Fruit fly (Drosophila melanogaster) whole organism, embryonic: Measurements from ENCODE around the gene CG12811.
A peak's percentile ranks its signal among the peaks of the same experiment; 100 is the strongest.

Source experiments
- Bdp1 ChIP-seq: fragments of 200-800 bp; sonication (Bioruptor generic); optimal IDR thresholded peaks from 3 replicates; lab custom pipeline; 2016; ENCODE audit warnings: missing biosample characterization, missing genetic modification characterization
- CG11560 ChIP-seq: fragments of 200-800 bp; sonication (Bioruptor generic); IDR thresholded peaks from 3 replicates; pipeline ENCODE4 v1.3.6; 2022; ENCODE audit warnings: missing biosample characterization, missing genetic modification characterization
- CG12071 ChIP-seq: fragments of 200-800 bp; sonication (Bioruptor generic); optimal IDR thresholded peaks from 3 replicates; lab custom pipeline; 2018; ENCODE audit warnings: missing biosample characterization, mild to moderate bottlenecking, missing genetic modification characterization
- CG14965 ChIP-seq: fragments of 200-800 bp; sonication (Bioruptor generic); optimal IDR thresholded peaks from 2 replicates; lab custom pipeline; 2016; ENCODE audit warnings: missing biosample characterization, missing genetic modification characterization, borderline replicate concordance
- CG15073 ChIP-seq: fragments of 200-800 bp; sonication (Bioruptor generic); optimal IDR thresholded peaks from 2 replicates; lab custom pipeline; 2016; ENCODE audit warnings: missing biosample characterization, missing genetic modification characterization
- CG15514 ChIP-seq: fragments of 200-800 bp; sonication (Bioruptor generic); optimal IDR thresholded peaks from 3 replicates; lab custom pipeline; 2017; ENCODE audit warnings: missing biosample characterization, missing genetic modification characterization, mild to moderate bottlenecking, moderate library complexity, missing genetic modification reagents
- CG15696 ChIP-seq: fragments of 200-800 bp; sonication (Bioruptor generic); optimal IDR thresholded peaks from 2 replicates; lab custom pipeline; 2019; ENCODE audit warnings: missing biosample characterization, mild to moderate bottlenecking, missing genetic modification characterization, moderate library complexity
- CG17361 ChIP-seq: fragments of 200-800 bp; sonication (Bioruptor generic); IDR thresholded peaks from 3 replicates; pipeline ENCODE4 v1.3.6; 2022; ENCODE audit warnings: missing biosample characterization, missing genetic modification characterization
- CG17802 ChIP-seq: fragments of 200-800 bp; sonication (Bioruptor generic); optimal IDR thresholded peaks from 2 replicates; lab custom pipeline; 2018; ENCODE audit warnings: missing biosample characterization, mild to moderate bottlenecking, missing genetic modification characterization, moderate library complexity
- CG17912 ChIP-seq: fragments of 200-800 bp; sonication (Bioruptor generic); optimal IDR thresholded peaks from 2 replicates; lab custom pipeline; 2018; ENCODE audit warnings: missing biosample characterization, mild to moderate bottlenecking, missing genetic modification characterization
- CG2129 ChIP-seq: fragments of 200-800 bp; sonication (Bioruptor generic); IDR thresholded peaks from 2 replicates; pipeline ENCODE4 v1.3.6; 2022; ENCODE audit warnings: missing biosample characterization, missing genetic modification characterization; ENCODE audit not compliant: partially characterized antibody
- CG2889 ChIP-seq: fragments of 200-800 bp; sonication (Bioruptor generic); IDR thresholded peaks from 3 replicates; pipeline ENCODE4 v1.3.6; 2022; ENCODE audit warnings: missing biosample characterization, missing genetic modification characterization
- CG31224 ChIP-seq: fragments of 200-800 bp; sonication (Bioruptor generic); IDR thresholded peaks from 2 replicates; pipeline ENCODE4 v1.3.6; 2022; ENCODE audit warnings: missing biosample characterization, missing genetic modification characterization
- CG6689 ChIP-seq: fragments of 200-800 bp; sonication (Bioruptor generic); IDR thresholded peaks from 2 replicates; pipeline ENCODE4 v1.3.6; 2022; ENCODE audit warnings: missing biosample characterization, missing genetic modification characterization
- CG9437 ChIP-seq: fragments of 200-800 bp; sonication (Bioruptor generic); optimal IDR thresholded peaks from 2 replicates; lab custom pipeline; 2018; ENCODE audit warnings: missing biosample characterization, mild to moderate bottlenecking, missing genetic modification characterization
- CG9797 ChIP-seq: fragments of 200-800 bp; sonication (Bioruptor generic); optimal IDR thresholded peaks from 3 replicates; lab custom pipeline; 2018; ENCODE audit warnings: missing biosample characterization, mild to moderate bottlenecking, missing genetic modification characterization
- CG9932 ChIP-seq: fragments of 200-800 bp; sonication (Bioruptor generic); IDR thresholded peaks from 2 replicates; pipeline ENCODE4 v1.3.6; 2022; ENCODE audit warnings: missing biosample characterization, missing genetic modification characterization
- CkIIα-i1 ChIP-seq: fragments of 200-800 bp; sonication (Bioruptor generic); IDR thresholded peaks from 2 replicates; pipeline ENCODE4 v1.3.6; 2022; ENCODE audit warnings: missing biosample characterization, missing genetic modification characterization
- D19B ChIP-seq: fragments of 200-800 bp; sonication (Bioruptor generic); optimal IDR thresholded peaks from 2 replicates; lab custom pipeline; 2017; ENCODE audit warnings: missing biosample characterization, mild to moderate bottlenecking, missing genetic modification characterization
- Dad ChIP-seq: fragments of 200-800 bp; sonication (Bioruptor generic); optimal IDR thresholded peaks from 3 replicates; lab custom pipeline; 2016; ENCODE audit warnings: missing biosample characterization, missing genetic modification characterization
- Dip3 ChIP-seq: fragments of 200-800 bp; sonication (Bioruptor generic); optimal IDR thresholded peaks from 3 replicates; lab custom pipeline; 2016; ENCODE audit warnings: missing biosample characterization, missing genetic modification characterization
- Eip74EF ChIP-seq, 2 experiments: fragments of 200-800 bp in 1 of 2; fragments of >200 bp in 1 of 2; sonication (Bioruptor generic) in 1 of 2; optimal IDR thresholded peaks; 2 replicates each; lab custom pipeline; 2017 to 2019; ENCODE audit warnings: missing biosample characterization in 2 of 2, missing genetic modification characterization in 2 of 2, mild to moderate bottlenecking in 1 of 2, moderate library complexity in 1 of 2
- HLH54F ChIP-seq: fragments of 200-800 bp; sonication (Bioruptor generic); optimal IDR thresholded peaks from 3 replicates; lab custom pipeline; 2016; ENCODE audit warnings: missing biosample characterization, missing genetic modification characterization
- HmgZ ChIP-seq: fragments of 200-800 bp; sonication (Bioruptor generic); optimal IDR thresholded peaks from 2 replicates; lab custom pipeline; 2018; ENCODE audit warnings: missing biosample characterization, mild to moderate bottlenecking, missing genetic modification characterization
- Myb ChIP-seq: fragments of 200-800 bp; sonication (Bioruptor generic); optimal IDR thresholded peaks from 2 replicates; lab custom pipeline; 2016; ENCODE audit warnings: missing biosample characterization, missing genetic modification characterization
- NK7.1 ChIP-seq: fragments of 200-800 bp; sonication (Bioruptor generic); optimal IDR thresholded peaks from 3 replicates; lab custom pipeline; 2016; ENCODE audit warnings: missing biosample characterization, missing genetic modification characterization
- Pdp1 ChIP-seq, 2 experiments: fragments of 200-800 bp; sonication (Bioruptor generic); optimal IDR thresholded peaks; 3 replicates each; lab custom pipeline; 2016; ENCODE audit warnings: missing biosample characterization in 2 of 2, missing genetic modification characterization in 2 of 2, mild to moderate bottlenecking in 1 of 2, moderate library complexity in 1 of 2
- Ravus ChIP-seq: fragments of 200-800 bp; sonication (Bioruptor generic); IDR thresholded peaks from 2 replicates; pipeline ENCODE4 v1.3.6; 2022; ENCODE audit warnings: missing biosample characterization, missing genetic modification characterization
- amos ChIP-seq: fragments of 200-800 bp; sonication (Bioruptor generic); IDR thresholded peaks from 2 replicates; pipeline ENCODE4 v1.3.6; 2022; ENCODE audit warnings: missing biosample characterization, missing genetic modification characterization; ENCODE audit not compliant: partially characterized antibody
- bsh ChIP-seq, 2 experiments: fragments of 200-800 bp; sonication (Bioruptor generic); optimal IDR thresholded peaks; 2 replicates each; lab custom pipeline; 2017 to 2018; ENCODE audit warnings: mild to moderate bottlenecking in 2 of 2, missing biosample characterization in 2 of 2, missing genetic modification characterization in 2 of 2, moderate library complexity in 1 of 2
- dati ChIP-seq: fragments of 200-800 bp; sonication (Bioruptor generic); IDR thresholded peaks from 2 replicates; pipeline ENCODE4 v1.3.6; 2022; ENCODE audit warnings: missing biosample characterization, missing genetic modification characterization
- dpn ChIP-seq, 2 experiments: fragments of 200-800 bp; sonication (Bioruptor generic); optimal IDR thresholded peaks; 3 replicates each; lab custom pipeline; 2016; ENCODE audit warnings: missing biosample characterization in 2 of 2, missing genetic modification characterization in 2 of 2
- ems ChIP-seq: fragments of 200-800 bp; sonication (Bioruptor generic); optimal IDR thresholded peaks from 3 replicates; lab custom pipeline; 2016; ENCODE audit warnings: missing biosample characterization, missing genetic modification characterization
- esg ChIP-seq: fragments of 200-800 bp; sonication (Bioruptor generic); conservative IDR thresholded peaks from 2 replicates; pipeline ENCODE4 v1.3.6; 2022; ENCODE audit warnings: missing biosample characterization, missing genetic modification characterization
- fd3F ChIP-seq: fragments of 200-800 bp; sonication (Bioruptor generic); optimal IDR thresholded peaks from 2 replicates; lab custom pipeline; 2018; ENCODE audit warnings: missing biosample characterization, mild to moderate bottlenecking, missing genetic modification characterization, moderate library complexity
- gsb-n ChIP-seq: fragments of 200-800 bp; sonication (Bioruptor generic); optimal IDR thresholded peaks from 3 replicates; lab custom pipeline; 2018; ENCODE audit warnings: missing biosample characterization, mild to moderate bottlenecking, missing genetic modification characterization
- ham ChIP-seq: fragments of 200-800 bp; sonication (Bioruptor generic); IDR thresholded peaks from 2 replicates; pipeline ENCODE4 v1.3.6; 2022; ENCODE audit warnings: missing biosample characterization, missing genetic modification characterization
- hth ChIP-seq: fragments of >200 bp; optimal IDR thresholded peaks from 2 replicates; lab custom pipeline; 2017; ENCODE audit warnings: inconsistent platforms
- knrl ChIP-seq: fragments of 200-800 bp; sonication (Bioruptor generic); IDR thresholded peaks from 3 replicates; pipeline ENCODE4 v1.3.6; 2022; ENCODE audit warnings: missing biosample characterization, missing genetic modification characterization; ENCODE audit not compliant: partially characterized antibody
- mirr ChIP-seq: fragments of 200-800 bp; sonication (Bioruptor generic); optimal IDR thresholded peaks from 3 replicates; lab custom pipeline; 2018; ENCODE audit warnings: missing biosample characterization, mild to moderate bottlenecking, missing genetic modification characterization
- mld ChIP-seq: fragments of 200-800 bp; sonication (Bioruptor generic); IDR thresholded peaks from 3 replicates; pipeline ENCODE4 v1.3.6; 2022; ENCODE audit warnings: missing biosample characterization, missing genetic modification characterization; ENCODE audit not compliant: partially characterized antibody
- nerfin-1 ChIP-seq: fragments of 200-800 bp; sonication (Bioruptor generic); optimal IDR thresholded peaks from 3 replicates; lab custom pipeline; 2019; ENCODE audit warnings: missing biosample characterization, mild to moderate bottlenecking, missing genetic modification characterization, moderate library complexity
- onecut ChIP-seq: fragments of 200-800 bp; sonication (Bioruptor generic); IDR thresholded peaks from 2 replicates; pipeline ENCODE4 v1.3.6; 2022; ENCODE audit warnings: missing biosample characterization, missing genetic modification characterization
- repo ChIP-seq: fragments of 200-800 bp; sonication (Bioruptor generic); optimal IDR thresholded peaks from 2 replicates; lab custom pipeline; 2016; ENCODE audit warnings: missing biosample characterization, missing genetic modification characterization
- ro ChIP-seq: fragments of 200-800 bp; sonication (Bioruptor generic); IDR thresholded peaks from 2 replicates; pipeline ENCODE4 v1.3.6; 2022; ENCODE audit warnings: missing biosample characterization, missing genetic modification characterization
- salm ChIP-seq: fragments of 200-800 bp; sonication (Bioruptor generic); optimal IDR thresholded peaks from 2 replicates; lab custom pipeline; 2018; ENCODE audit warnings: missing biosample characterization, mild to moderate bottlenecking, missing genetic modification characterization
- sens ChIP-seq: fragments of 200-800 bp; sonication (Bioruptor generic); peaks from one replicate; lab custom pipeline; 2016; ENCODE audit warnings: missing biosample characterization, missing genetic modification characterization
- sima ChIP-seq: fragments of 200-800 bp; sonication (Bioruptor generic); optimal IDR thresholded peaks from 2 replicates; lab custom pipeline; 2016; ENCODE audit warnings: missing biosample characterization, missing genetic modification characterization
- wdn ChIP-seq: fragments of 200-800 bp; sonication (Bioruptor generic); IDR thresholded peaks from 2 replicates; pipeline ENCODE4 v1.3.6; 2022; ENCODE audit warnings: missing biosample characterization, missing genetic modification characterization

CG12811 gene

dm6 chr3R:10042664-10043372 lies 5.8 kb downstream of the CG12811 start, which contains the start of the genes Mical and CG3909 (continued):
- TF ChIP-seq ems: peak; percentile 42
- TF ChIP-seq CG2129 (GFP tag; lab: Robert Waterston, UW): no peak
- TF ChIP-seq Dip3 (GFP tag; lab: Kevin White, UChicago): no peak
- TF ChIP-seq mld (GFP tag; lab: Robert Waterston, UW): no peak
- TF ChIP-seq hth: no peak
- TF ChIP-seq CG15514 (GFP tag; lab: Kevin White, UChicago): peak; percentile 59
- no peak for TF ChIP-seq mirr (GFP tag; lab: Kevin White, UChicago)
- no peak for TF ChIP-seq Dad (GFP tag; lab: Kevin White, UChicago)
- peak; percentile 45 for TF ChIP-seq D19B (GFP tag; lab: Kevin White, UChicago)
- TF ChIP-seq CG17802: peak; percentile 12
- TF ChIP-seq fd3F (GFP tag; lab: Kevin White, UChicago): peak; percentile 82
- 0 out of 2 replicates have a peak, but pooled peaks have one; percentile 12 for TF ChIP-seq dati (GFP tag; lab: Robert Waterston, UW)
- TF ChIP-seq amos: peak; percentile 42; the same call in 1 of the 2 replicates
- TF ChIP-seq HmgZ: peak; percentile 69
- TF ChIP-seq Ravus: peak; percentile 46
- TF ChIP-seq repo: no peak
- peak; percentile 60 to 91 for TF ChIP-seq Pdp1 (GFP tag; optimal IDR thresholded peaks at IDR 0.05; lab: Kevin White, UChicago)
- TF ChIP-seq Eip74EF (GFP tag; optimal IDR thresholded peaks at IDR 0.05; lab: Kevin White, UChicago): peak in 1 of 2 experiments; percentile 66
- TF ChIP-seq Bdp1 (GFP tag; lab: Kevin White, UChicago): no peak
- peak; percentile 92 for TF ChIP-seq gsb-n (tag; lab: Kevin White, UChicago)
- no peak for TF ChIP-seq CG17912
- peak; percentile 86 for TF ChIP-seq esg (GFP tag; lab: Robert Waterston, UW)
- peak; percentile 83 for TF ChIP-seq wdn
- peak; percentile 90 for TF ChIP-seq CG2889 (GFP tag; lab: Robert Waterston, UW)
- TF ChIP-seq CG12071 (GFP tag; lab: Kevin White, UChicago): no peak
- TF ChIP-seq CkIIα-i1 (GFP tag; lab: Robert Waterston, UW): no peak
- TF ChIP-seq sima (GFP tag; lab: Kevin White, UChicago): no peak
- peak; percentile 90 for TF ChIP-seq CG6689
- TF ChIP-seq CG9797: peak; percentile 91
- no peak for TF ChIP-seq CG14965 (GFP tag; lab: Kevin White, UChicago)
- peak; percentile 55 to 87 for TF ChIP-seq dpn (GFP tag; optimal IDR thresholded peaks at IDR 0.05; lab: Kevin White, UChicago)
- TF ChIP-seq CG9932: peak; percentile 96
- peak; percentile 77 for TF ChIP-seq CG31224 (GFP tag; lab: Robert Waterston, UW)
- peak; percentile 21; the same call in 1 of the 3 replicates for TF ChIP-seq knrl (GFP tag; lab: Robert Waterston, UW)
- peak; percentile 46; the same call in 1 of the 2 replicates for TF ChIP-seq ham (GFP tag; lab: Robert Waterston, UW)
- TF ChIP-seq CG15696 (tag; lab: Kevin White, UChicago): peak; percentile 80
- peak; percentile 92 for TF ChIP-seq CG17361 (GFP tag; lab: Robert Waterston, UW)
- peak; percentile 9 for TF ChIP-seq Myb (GFP tag; lab: Kevin White, UChicago)
- peak; percentile 69 for TF ChIP-seq nerfin-1 (tag; lab: Kevin White, UChicago)
- TF ChIP-seq ro (GFP tag; lab: Robert Waterston, UW): no peak; the same call in 1 of the 2 replicates
- TF ChIP-seq onecut: peak; percentile 51
- no peak for TF ChIP-seq NK7.1 (GFP tag; lab: Kevin White, UChicago)
- peak; percentile 61 for TF ChIP-seq salm (tag; lab: Kevin White, UChicago)
- peak; percentile 35 for TF ChIP-seq HLH54F (GFP tag; lab: Kevin White, UChicago)
- peak; percentile 85 for TF ChIP-seq sens
- peak in 1 of 2 experiments; percentile 83 for TF ChIP-seq bsh (GFP tag; optimal IDR thresholded peaks at IDR 0.05; lab: Kevin White, UChicago)
- TF ChIP-seq CG9437 (GFP tag; lab: Kevin White, UChicago): peak; percentile 77
- peak; percentile 45; the same call in 1 of the 3 replicates for TF ChIP-seq CG11560 (tag; lab: Robert Waterston, UW)
- no peak for TF ChIP-seq CG15073 (GFP tag; lab: Kevin White, UChicago)
